Comparison of ENCODE assay signal across 5 fruit fly cellular contexts in the genomic region with DNA sequence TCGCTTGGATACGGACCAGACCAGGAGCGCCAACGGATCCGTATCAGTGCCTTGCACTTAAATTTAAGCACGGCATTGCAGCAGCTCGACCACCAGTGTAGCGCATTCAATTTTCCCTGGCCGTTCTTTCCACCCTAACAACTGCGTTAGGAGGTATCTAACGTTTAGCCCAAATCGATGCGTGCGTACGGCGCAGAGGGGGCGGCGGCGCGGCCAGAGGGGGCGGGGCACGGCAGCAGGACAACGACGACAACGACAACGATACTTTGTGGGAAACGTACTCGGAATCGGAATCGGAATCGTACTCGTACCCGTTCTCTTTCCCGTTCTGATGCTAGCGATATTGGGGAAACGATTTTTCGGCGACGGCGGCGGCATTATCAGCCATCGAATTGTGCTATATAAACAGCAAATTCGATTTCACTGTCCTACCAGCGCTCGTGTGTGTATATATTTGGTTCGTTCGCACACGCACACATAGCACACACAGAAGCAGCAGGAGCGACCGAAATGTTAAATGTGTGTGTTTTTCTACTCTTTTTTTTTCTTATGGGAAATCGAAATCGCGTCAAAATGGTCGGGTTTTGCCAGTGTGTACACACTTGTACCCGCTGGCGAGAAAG.
TF ChIP-seq lines count a peak whose summit lies in the region.

A gene (minus strand): TSS at position 601 of the 623 bp plus-strand sequence.

- TF ChIP-seq CTCF in whole organism, embryonic (GFP tag; optimal IDR thresholded peaks at IDR 0.05; lab: Kevin White, UChicago) = no peak

TF ChIP-seq in whole organism, adult, 20 proteins besides CTCF, POLR2A, EP300 and RAD21:
- TF ChIP-seq CG1620 (GFP tag; optimal IDR thresholded peaks at IDR 0.05; lab: Kevin White, UChicago) (no peak), bab1 (GFP tag; optimal IDR thresholded peaks at IDR 0.05; lab: Kevin White, UChicago) (no peak), pad (GFP tag; optimal IDR thresholded peaks at IDR 0.05; lab: Kevin White, UChicago) (no peak), Mnt (GFP tag; optimal IDR thresholded peaks at IDR 0.05; lab: Kevin White, UChicago) (peak; percentile 7)

TF ChIP-seq in whole organism, embryonic, 481 proteins besides CTCF, POLR2A, EP300 and RAD21 (continues in another document):
- TF ChIP-seq Elba2 (GFP tag; optimal IDR thresholded peaks at IDR 0.05; lab: Kevin White, UChicago) = peak; percentile 84
- TF ChIP-seq CG31388 (GFP tag; optimal IDR thresholded peaks at IDR 0.05; lab: Kevin White, UChicago) = no peak
- no peak for TF ChIP-seq ind (GFP tag; optimal IDR thresholded peaks at IDR 0.05; lab: Kevin White, UChicago)
- no peak for TF ChIP-seq CG14965 (GFP tag; optimal IDR thresholded peaks at IDR 0.05; lab: Kevin White, UChicago; ENCODE audit: borderline replicate concordance)
- TF ChIP-seq ranshi (GFP tag; IDR thresholded peaks at IDR 0.05; lab: Robert Waterston, UW) = no peak
- TF ChIP-seq pzg (GFP tag; optimal IDR thresholded peaks at IDR 0.05; lab: Kevin White, UChicago) = no peak
- no peak for TF ChIP-seq zen2 (GFP tag; IDR thresholded peaks at IDR 0.05; lab: Robert Waterston, UW; ENCODE audit: partially characterized antibody)
- no peak for TF ChIP-seq ara (GFP tag; IDR thresholded peaks at IDR 0.05; lab: Robert Waterston, UW)
- TF ChIP-seq slp2 (GFP tag; optimal IDR thresholded peaks at IDR 0.05; lab: Kevin White, UChicago) = no peak
- TF ChIP-seq Dref (GFP tag; IDR thresholded peaks at IDR 0.05; lab: Robert Waterston, UW) = peak; percentile 69
- TF ChIP-seq CG11085 (GFP tag; IDR thresholded peaks at IDR 0.05; lab: Robert Waterston, UW) = no peak
- TF ChIP-seq D19A (tag; optimal IDR thresholded peaks at IDR 0.05; lab: Kevin White, UChicago) = no peak
- TF ChIP-seq CG11723 (GFP tag; optimal IDR thresholded peaks at IDR 0.05; lab: Kevin White, UChicago) = no peak
- peak; percentile 10; the same call in 1 of the 2 replicates for TF ChIP-seq Adf1 (GFP tag; IDR thresholded peaks at IDR 0.05; lab: Robert Waterston, UW)
- no peak for TF ChIP-seq psq (GFP tag; optimal IDR thresholded peaks at IDR 0.05; lab: Kevin White, UChicago)
- no peak for TF ChIP-seq tap (tag; optimal IDR thresholded peaks at IDR 0.05; lab: Kevin White, UChicago)
- no peak for TF ChIP-seq otp (GFP tag; IDR thresholded peaks at IDR 0.05; lab: Robert Waterston, UW)
- no peak for TF ChIP-seq CG4617 (GFP tag; optimal IDR thresholded peaks at IDR 0.05; lab: Kevin White, UChicago; ENCODE audit: borderline replicate concordance)
- TF ChIP-seq nerfin-2 (GFP tag; IDR thresholded peaks at IDR 0.05; lab: Robert Waterston, UW; ENCODE audit: partially characterized antibody) = no peak
- TF ChIP-seq Nf-YC (tag; optimal IDR thresholded peaks at IDR 0.05; lab: Kevin White, UChicago) = no peak

TF ChIP-seq in whole organism, prepupa, 60 proteins besides CTCF, POLR2A, EP300 and RAD21:
- peak; percentile 60; the same call in 2 of the 3 replicates for TF ChIP-seq CG6163 (GFP tag; IDR thresholded peaks at IDR 0.05; lab: Robert Waterston, UW)
- TF ChIP-seq Hr38 (GFP tag; optimal IDR thresholded peaks at IDR 0.05; lab: Kevin White, UChicago) = no peak
- TF ChIP-seq ss (GFP tag; optimal IDR thresholded peaks at IDR 0.05; lab: Kevin White, UChicago) = peak; percentile 31 to 38
- TF ChIP-seq CG1621 (tag; optimal IDR thresholded peaks at IDR 0.05; lab: Kevin White, UChicago) = no peak
- no peak for TF ChIP-seq CG8319 (GFP tag; optimal IDR thresholded peaks at IDR 0.05; lab: Kevin White, UChicago)

TF ChIP-seq in whole organism, pupa, 21 proteins besides CTCF, POLR2A, EP300 and RAD21:
- TF ChIP-seq CG14655 (GFP tag; optimal IDR thresholded peaks at IDR 0.05; lab: Kevin White, UChicago) (no peak), CG4496 (GFP tag; IDR thresholded peaks at IDR 0.05; lab: Robert Waterston, UW) (peak; percentile 36; the same call in 1 of the 3 replicates)

TF ChIP-seq in whole organism, wandering third instar larva, 38 proteins besides CTCF, POLR2A, EP300 and RAD21:
- TF ChIP-seq Rel (GFP tag; optimal IDR thresholded peaks at IDR 0.05; lab: Kevin White, UChicago) = no peak
- TF ChIP-seq Rel (tag; optimal IDR thresholded peaks at IDR 0.05; lab: Kevin White, UChicago) = peak; percentile 6
- TF ChIP-seq Hr78 (GFP tag; optimal IDR thresholded peaks at IDR 0.05; lab: Kevin White, UChicago) = no peak
- TF ChIP-seq jim (GFP tag; optimal IDR thresholded peaks at IDR 0.05; lab: Kevin White, UChicago) = peak; percentile 24
- no peak for TF ChIP-seq Dif (GFP tag; optimal IDR thresholded peaks at IDR 0.05; lab: Kevin White, UChicago; ENCODE audit: partially characterized antibody)
